Fruit fly (Drosophila melanogaster): ENCODE results near the gene CG2841.

dm6 chrX:2336428-2336827 lies 29.7 kb downstream of the CG2841 start:
- TF ChIP-seq Dfd (GFP tag; optimal IDR thresholded peaks at IDR 0.05): no peak
- TF ChIP-seq Vsx2 (GFP tag; optimal IDR thresholded peaks at IDR 0.05; ENCODE audit: partially characterized antibody): no peak
- TF ChIP-seq GATAd (GFP tag; optimal IDR thresholded peaks at IDR 0.05): no peak
- peak; percentile 39 for TF ChIP-seq h (GFP tag; optimal IDR thresholded peaks at IDR 0.05)
- peak; percentile 18 for TF ChIP-seq psq (GFP tag; optimal IDR thresholded peaks at IDR 0.05)
- no peak for TF ChIP-seq Abd-B (GFP tag; optimal IDR thresholded peaks at IDR 0.05)

All from whole organism, wandering third instar larva.